Worm (Caenorhabditis elegans): ENCODE measurements around the gene T06E6.15.
A peak's percentile ranks its signal among the peaks of the same experiment; 100 is the strongest.

The T06E6.15 gene

ce11 chrV:15398728-15399127 is 863 bp downstream of the T06E6.15 start, which contains the start of gene fbxa-199:
Gene fbxa-199 (minus strand): TSS chrV:15398828.
- no peak for TF ChIP-seq pha-4 (tag; optimal IDR thresholded peaks at IDR 0.05)
- TF ChIP-seq nhr-76 (tag; optimal IDR thresholded peaks at IDR 0.05), result no peak
- TF ChIP-seq tbx-8 (GFP tag; optimal IDR thresholded peaks at IDR 0.05), result no peak
- no peak for TF ChIP-seq mep-1 (tag; optimal IDR thresholded peaks at IDR 0.05)
- TF ChIP-seq ceh-83 (GFP tag; optimal IDR thresholded peaks at IDR 0.05), result no peak
- TF ChIP-seq flh-1 (GFP tag; optimal IDR thresholded peaks at IDR 0.05), result no peak
- no peak for TF ChIP-seq lin-13 (tag; optimal IDR thresholded peaks at IDR 0.05)
- no peak for TF ChIP-seq unc-39 (tag; optimal IDR thresholded peaks at IDR 0.05)
- TF ChIP-seq unc-62 (GFP tag; optimal IDR thresholded peaks at IDR 0.05), result no peak
- no peak for TF ChIP-seq sem-2 (GFP tag; optimal IDR thresholded peaks at IDR 0.05)
- TF ChIP-seq elt-3 (tag; optimal IDR thresholded peaks at IDR 0.05), result no peak
- TF ChIP-seq ceh-43 (GFP tag; optimal IDR thresholded peaks at IDR 0.05), result no peak
- no peak for TF ChIP-seq drap-1 (GFP tag; optimal IDR thresholded peaks at IDR 0.05)
- TF ChIP-seq ceh-39 (tag; optimal IDR thresholded peaks at IDR 0.05), result no peak
- TF ChIP-seq mab-5 (tag; optimal IDR thresholded peaks at IDR 0.05), result no peak

- TF ChIP-seq ham-2 (GFP tag; optimal IDR thresholded peaks at IDR 0.05), result no peak
- no peak for TF ChIP-seq M03D4.4 (tag; optimal IDR thresholded peaks at IDR 0.05)
- TF ChIP-seq lin-13 (tag; optimal IDR thresholded peaks at IDR 0.05), result no peak
- TF ChIP-seq ceh-39 (tag; optimal IDR thresholded peaks at IDR 0.05), result no peak
- TF ChIP-seq unc-39 (tag; optimal IDR thresholded peaks at IDR 0.05), result no peak
- TF ChIP-seq nhr-2 (tag; optimal IDR thresholded peaks at IDR 0.05), result no peak
- no peak for TF ChIP-seq drap-1 (GFP tag; optimal IDR thresholded peaks at IDR 0.05)
- TF ChIP-seq cnd-1 (tag; optimal IDR thresholded peaks at IDR 0.05), result no peak
- no peak for TF ChIP-seq hlh-1 (tag; optimal IDR thresholded peaks at IDR 0.05)
- TF ChIP-seq ces-1 (GFP tag; optimal IDR thresholded peaks at IDR 0.05), result no peak
- no peak for TF ChIP-seq sptf-1 (tag; optimal IDR thresholded peaks at IDR 0.05)
- no peak for TF ChIP-seq elt-3 (tag; optimal IDR thresholded peaks at IDR 0.05)
- no peak for TF ChIP-seq mab-5 (tag; optimal IDR thresholded peaks at IDR 0.05)
- no peak for TF ChIP-seq bed-3 (GFP tag; optimal IDR thresholded peaks at IDR 0.05)
- TF ChIP-seq lsy-2 (tag; optimal IDR thresholded peaks at IDR 0.05), result no peak
- no peak for TF ChIP-seq tbx-8 (GFP tag; optimal IDR thresholded peaks at IDR 0.05)
- no peak for TF ChIP-seq nhr-12 (tag; optimal IDR thresholded peaks at IDR 0.05)
- TF ChIP-seq mep-1 (tag; optimal IDR thresholded peaks at IDR 0.05), result no peak
- no peak for TF ChIP-seq zip-8 (tag; optimal IDR thresholded peaks at IDR 0.05)
- TF ChIP-seq nhr-76 (tag; optimal IDR thresholded peaks at IDR 0.05), result no peak
These were observed 2.5 kb downstream of the T06E6.15 start for ce11 chrV:15397139-15397538.

ce11 chrV:15395347-15395746 is 4.2 kb downstream of the T06E6.15 start, which contains the start of gene cyb-3:
Gene cyb-3 (plus strand): TSS chrV:15395696.
- peak; percentile 57 for TF ChIP-seq lsy-2 (tag; optimal IDR thresholded peaks at IDR 0.05)
- no peak for TF ChIP-seq mep-1 (tag; optimal IDR thresholded peaks at IDR 0.05)

- TF ChIP-seq cnd-1 (tag; optimal IDR thresholded peaks at IDR 0.05) (no peak), zip-8 (tag; optimal IDR thresholded peaks at IDR 0.05) (no peak), nhr-28 (tag; optimal IDR thresholded peaks at IDR 0.05) (no peak), lsy-2 (tag; optimal IDR thresholded peaks at IDR 0.05) (no peak), unc-39 (tag; optimal IDR thresholded peaks at IDR 0.05) (no peak), elt-1 (tag; optimal IDR thresholded peaks at IDR 0.05; ENCODE audit: borderline replicate concordance, insufficient read depth) (no peak), ceh-83 (GFP tag; optimal IDR thresholded peaks at IDR 0.05) (no peak), nhr-76 (tag; optimal IDR thresholded peaks at IDR 0.05) (no peak), nhr-12 (tag; optimal IDR thresholded peaks at IDR 0.05) (no peak), lin-13 (tag; optimal IDR thresholded peaks at IDR 0.05) (no peak), ceh-43 (GFP tag; optimal IDR thresholded peaks at IDR 0.05) (no peak), snpc-4 (tag; optimal IDR thresholded peaks at IDR 0.05) (no peak), nhr-2 (tag; optimal IDR thresholded peaks at IDR 0.05) (no peak), sptf-1 (tag; optimal IDR thresholded peaks at IDR 0.05) (no peak)
These were observed 4.7 kb downstream of the T06E6.15 start, which contains the start of gene T06E6.1 for ce11 chrV:15394906-15395305. Gene T06E6.1 (minus strand): TSS chrV:15394961.

- no peak for TF ChIP-seq ceh-39 (tag; optimal IDR thresholded peaks at IDR 0.05)
- TF ChIP-seq pha-4 (tag; optimal IDR thresholded peaks at IDR 0.05), result no peak
- TF ChIP-seq tbx-8 (GFP tag; optimal IDR thresholded peaks at IDR 0.05), result no peak
- no peak for TF ChIP-seq mls-2 (tag; optimal IDR thresholded peaks at IDR 0.05)
These were observed 7.5 kb downstream of the T06E6.15 start for ce11 chrV:15392064-15392463.
